Fruit fly (Drosophila melanogaster) whole organism, prepupa: ENCODE results near the gene CG42537.

Source experiments
- Blimp-1 ChIP-seq: fragments of 200-800 bp; sonication (Bioruptor generic); optimal IDR thresholded peaks from 3 replicates; lab custom pipeline; 2017; ENCODE audit warnings: missing biosample characterization, missing genetic modification characterization, mild to moderate bottlenecking, moderate library complexity, missing genetic modification reagents
- CG1621 ChIP-seq: fragments of 200-800 bp; sonication (Bioruptor generic); optimal IDR thresholded peaks from 3 replicates; lab custom pipeline; 2018; ENCODE audit warnings: missing biosample characterization, mild to moderate bottlenecking, missing genetic modification characterization
- CG34406 ChIP-seq: fragments of 200-800 bp; sonication (Bioruptor generic); optimal IDR thresholded peaks from 3 replicates; lab custom pipeline; 2016; ENCODE audit warnings: missing biosample characterization, missing genetic modification characterization
- Ets96B ChIP-seq: fragments of 200-800 bp; optimal IDR thresholded peaks from 2 replicates; lab custom pipeline; 2019; ENCODE audit warnings: missing biosample characterization, mild to moderate bottlenecking, missing genetic modification characterization, moderate library complexity
- Hr4 ChIP-seq: fragments of 200-800 bp; sonication (Bioruptor generic); optimal IDR thresholded peaks from 3 replicates; lab custom pipeline; 2016; ENCODE audit warnings: missing biosample characterization, missing genetic modification characterization
- Met ChIP-seq: fragments of 200-800 bp; sonication (Bioruptor generic); optimal IDR thresholded peaks from 3 replicates; lab custom pipeline; 2016; ENCODE audit warnings: missing biosample characterization, missing genetic modification characterization
- dac ChIP-seq: fragments of 200-800 bp; sonication (Bioruptor generic); optimal IDR thresholded peaks from 2 replicates; lab custom pipeline; 2017; ENCODE audit warnings: missing biosample characterization, mild to moderate bottlenecking, missing genetic modification characterization
- spab ChIP-seq: fragments of 200-800 bp; sonication (Bioruptor generic); optimal IDR thresholded peaks from 2 replicates; lab custom pipeline; 2017; ENCODE audit warnings: missing biosample characterization, mild to moderate bottlenecking, missing genetic modification characterization, missing genetic modification reagents

dm6 chr3R:6374307-6374574 lies 3.4 kb upstream of the CG42537 start, which contains the start of gene CG42564:
- no peak for TF ChIP-seq Blimp-1 (GFP tag; lab: Kevin White, UChicago)
- no peak for TF ChIP-seq CG34406 (GFP tag; lab: Kevin White, UChicago)
- TF ChIP-seq dac (GFP tag; lab: Kevin White, UChicago) = no peak
- TF ChIP-seq CG1621 (tag; lab: Kevin White, UChicago) = no peak
- TF ChIP-seq Hr4 (GFP tag; lab: Kevin White, UChicago) = no peak
- no peak for TF ChIP-seq spab
- no peak for TF ChIP-seq Ets96B (tag; lab: Kevin White, UChicago)
- no peak for TF ChIP-seq Met (GFP tag; lab: Kevin White, UChicago)
